Worm (Caenorhabditis elegans) whole organism, L3 larva: ENCODE measurements around the gene plp-2.

Experiments used
- R02D3.7 ChIP-seq: fragments of 150-350 bp; optimal IDR thresholded peaks from 2 replicates; lab custom pipeline; 2014; ENCODE audit warnings: missing biosample characterization, missing genetic modification characterization
- aly-2 ChIP-seq: fragments of 150-350 bp; optimal IDR thresholded peaks from 2 replicates; lab custom pipeline; 2014; ENCODE audit warnings: missing biosample characterization, missing genetic modification characterization
- ama-1 ChIP-seq: fragments of 150-350 bp; optimal IDR thresholded peaks from 2 replicates; lab custom pipeline; 2018
- ceh-28 ChIP-seq: fragments of 150-350 bp; optimal IDR thresholded peaks from 2 replicates; lab custom pipeline; 2014; ENCODE audit warnings: missing biosample characterization, missing genetic modification reagents, missing genetic modification characterization
- ceh-82 ChIP-seq: fragments of 150-350 bp; optimal IDR thresholded peaks from 2 replicates; lab custom pipeline; 2014; ENCODE audit warnings: missing biosample characterization, missing genetic modification characterization
- ceh-9 ChIP-seq: sonication (generic microtip); optimal IDR thresholded peaks from 2 replicates; lab custom pipeline; 2018; ENCODE audit warnings: missing biosample characterization, missing genetic modification characterization
- daf-12 ChIP-seq: fragments of 150-350 bp; optimal IDR thresholded peaks from 2 replicates; lab custom pipeline; 2014; ENCODE audit warnings: missing biosample characterization, missing genetic modification reagents, missing genetic modification characterization
- egl-27 ChIP-seq: sonication (generic microtip); optimal IDR thresholded peaks from 4 replicates; lab custom pipeline; 2017; ENCODE audit warnings: missing biosample characterization, missing genetic modification reagents, missing genetic modification characterization
- egl-5 ChIP-seq: fragments of 150-350 bp; optimal IDR thresholded peaks from 2 replicates; lab custom pipeline; 2017; ENCODE audit warnings: missing biosample characterization, missing genetic modification reagents, missing genetic modification characterization, inconsistent platforms
- elt-2 ChIP-seq: sonication (generic microtip); optimal IDR thresholded peaks from 2 replicates; lab custom pipeline; 2016; ENCODE audit warnings: missing genetic modification reagents, mild to moderate bottlenecking, missing genetic modification characterization, missing compliant biosample characterization
- elt-3 ChIP-seq, 3 experiments: fragments of 150-350 bp in 1 of 3; sonication (generic microtip) in 2 of 3; optimal IDR thresholded peaks; 2 replicates in 2 of 3; 4 replicates in 1 of 3; lab custom pipeline; 2014 to 2017; ENCODE audit warnings: missing biosample characterization in 3 of 3, missing genetic modification characterization in 3 of 3
- eor-1 ChIP-seq, 2 experiments: fragments of 150-350 bp; optimal IDR thresholded peaks; 2 replicates each; lab custom pipeline; 2014 to 2018; ENCODE audit warnings: missing biosample characterization in 2 of 2, missing genetic modification characterization in 2 of 2
- fkh-10 ChIP-seq: sonication (generic microtip); optimal IDR thresholded peaks from 2 replicates; lab custom pipeline; 2017; ENCODE audit warnings: missing biosample characterization, missing genetic modification reagents, missing genetic modification characterization
- hmg-11 ChIP-seq: sonication (generic microtip); optimal IDR thresholded peaks from 2 replicates; lab custom pipeline; 2016; ENCODE audit warnings: missing genetic modification characterization, missing compliant biosample characterization
- lin-39 ChIP-seq: fragments of 150-350 bp; optimal IDR thresholded peaks from 2 replicates; lab custom pipeline; 2018; ENCODE audit warnings: missing biosample characterization, missing genetic modification reagents, missing genetic modification characterization
- lsy-12 ChIP-seq: sonication (generic microtip); optimal IDR thresholded peaks from 2 replicates; lab custom pipeline; 2016; ENCODE audit warnings: mild to moderate bottlenecking, missing genetic modification characterization, missing compliant biosample characterization
- mml-1 ChIP-seq: fragments of 150-350 bp; sonication (generic microtip); optimal IDR thresholded peaks from 3 replicates; lab custom pipeline; 2014; ENCODE audit warnings: missing biosample characterization, missing genetic modification characterization
- nfya-1 ChIP-seq: sonication (generic microtip); optimal IDR thresholded peaks from 2 replicates; lab custom pipeline; 2017; ENCODE audit warnings: missing genetic modification characterization, mild to moderate bottlenecking, missing compliant biosample characterization, antibody characterized with exemption, moderate library complexity; ENCODE audit not compliant: insufficient read depth
- nhr-12 ChIP-seq: fragments of 150-350 bp; optimal IDR thresholded peaks from 2 replicates; lab custom pipeline; 2014; ENCODE audit warnings: missing biosample characterization, missing genetic modification characterization
- nhr-23 ChIP-seq: fragments of 150-350 bp; optimal IDR thresholded peaks from 2 replicates; lab custom pipeline; 2014; ENCODE audit warnings: missing biosample characterization, missing genetic modification reagents, missing genetic modification characterization
- nhr-237 ChIP-seq: fragments of 150-350 bp; optimal IDR thresholded peaks from 2 replicates; lab custom pipeline; 2014; ENCODE audit warnings: missing biosample characterization, missing genetic modification characterization
- nhr-25 ChIP-seq: sonication (generic microtip); optimal IDR thresholded peaks from 2 replicates; lab custom pipeline; 2017; ENCODE audit warnings: missing biosample characterization, missing genetic modification characterization
- nhr-28 ChIP-seq: fragments of 150-350 bp; optimal IDR thresholded peaks from 2 replicates; lab custom pipeline; 2014; ENCODE audit warnings: missing biosample characterization, missing genetic modification characterization
- nhr-43 ChIP-seq: sonication (generic microtip); optimal IDR thresholded peaks from 2 replicates; lab custom pipeline; 2016; ENCODE audit warnings: mild to moderate bottlenecking, missing genetic modification characterization, missing compliant biosample characterization; ENCODE audit not compliant: poor library complexity, severe bottlenecking
- nhr-76 ChIP-seq: fragments of 150-350 bp; sonication (generic microtip); optimal IDR thresholded peaks from 5 replicates; lab custom pipeline; 2014; ENCODE audit warnings: missing biosample characterization, missing genetic modification characterization
- nhr-77 ChIP-seq: fragments of 150-350 bp; optimal IDR thresholded peaks from 2 replicates; lab custom pipeline; 2014; ENCODE audit warnings: missing biosample characterization, missing genetic modification characterization
- pha-4 ChIP-seq: fragments of 150-350 bp; optimal IDR thresholded peaks from 2 replicates; lab custom pipeline; 2014; ENCODE audit warnings: missing biosample characterization, missing genetic modification reagents, missing genetic modification characterization
- pqm-1 ChIP-seq: fragments of 150-350 bp; optimal IDR thresholded peaks from 2 replicates; lab custom pipeline; 2017; ENCODE audit warnings: missing biosample characterization, missing genetic modification characterization, inconsistent platforms
- sea-2 ChIP-seq: fragments of 150-350 bp; sonication (generic microtip); optimal IDR thresholded peaks from 4 replicates; lab custom pipeline; 2014; ENCODE audit warnings: missing biosample characterization, missing genetic modification reagents, missing genetic modification characterization
- snpc-4 ChIP-seq: fragments of 150-350 bp; optimal IDR thresholded peaks from 2 replicates; lab custom pipeline; 2014; ENCODE audit warnings: missing biosample characterization, missing genetic modification characterization
- unc-62 ChIP-seq: fragments of 150-350 bp; sonication (generic microtip); optimal IDR thresholded peaks from 4 replicates; lab custom pipeline; 2014; ENCODE audit warnings: missing biosample characterization, missing genetic modification reagents, missing genetic modification characterization
- zag-1 ChIP-seq: fragments of 150-350 bp; optimal IDR thresholded peaks from 2 replicates; lab custom pipeline; 2014; ENCODE audit warnings: missing biosample characterization, missing genetic modification characterization
- ztf-11 ChIP-seq: fragments of 150-350 bp; optimal IDR thresholded peaks from 2 replicates; lab custom pipeline; 2014; ENCODE audit warnings: missing biosample characterization, missing genetic modification characterization

plp-2 gene

ce11 chrX:14981620-14982019, 984 bp downstream of the plp-2 start:
- peak; percentile 38 for TF ChIP-seq elt-2

DNA sequence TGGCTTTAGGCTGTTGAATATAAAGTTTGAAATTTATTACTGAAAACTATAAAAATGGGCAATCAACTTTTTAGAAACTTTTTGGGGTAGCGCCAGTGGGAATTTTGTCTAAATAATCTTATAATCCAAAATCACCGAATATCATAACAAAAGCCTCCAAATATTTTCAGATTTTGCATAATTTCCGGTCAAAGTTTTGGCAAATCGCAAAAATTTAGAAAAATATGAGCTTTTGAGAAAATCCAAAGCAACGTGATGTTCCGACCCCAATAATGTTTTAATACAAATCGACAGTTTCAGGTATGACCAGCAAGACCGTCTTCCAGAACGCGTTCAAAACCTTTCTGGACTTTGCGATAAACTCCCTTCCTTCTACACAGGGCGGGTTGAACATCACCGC, 3.2 kb downstream of the plp-2 start, which contains the start of gene emre-1:
TSS of gene emre-1 (plus strand) at position 301 of the 400 bp plus-strand sequence.
- TF ChIP-seq ceh-9 (tag; lab: Kevin White, UChicago) (no peak), nhr-43 (tag; lab: Kevin White, UChicago) (no peak), lin-39 (tag; lab: Kevin White, UChicago) (no peak), ceh-82 (no peak), nfya-1 (tag; lab: Kevin White, UChicago) (no peak), eor-1 (tag; optimal IDR thresholded peaks at IDR 0.05; lab: Kevin White, UChicago) (no peak), ceh-28 (no peak), pha-4 (tag; lab: Kevin White, UChicago) (no peak), nhr-28 (tag; lab: Kevin White, UChicago) (no peak), nhr-12 (no peak), zag-1 (no peak), elt-2 (no peak), egl-27 (tag; lab: Kevin White, UChicago) (no peak), snpc-4 (no peak), aly-2 (tag; lab: Kevin White, UChicago) (no peak), egl-5 (no peak), R02D3.7 (tag; lab: Kevin White, UChicago) (no peak), nhr-76 (tag; lab: Kevin White, UChicago) (no peak), nhr-77 (no peak)
- TF ChIP-seq, all 47 proteins: peak for 0

DNA sequence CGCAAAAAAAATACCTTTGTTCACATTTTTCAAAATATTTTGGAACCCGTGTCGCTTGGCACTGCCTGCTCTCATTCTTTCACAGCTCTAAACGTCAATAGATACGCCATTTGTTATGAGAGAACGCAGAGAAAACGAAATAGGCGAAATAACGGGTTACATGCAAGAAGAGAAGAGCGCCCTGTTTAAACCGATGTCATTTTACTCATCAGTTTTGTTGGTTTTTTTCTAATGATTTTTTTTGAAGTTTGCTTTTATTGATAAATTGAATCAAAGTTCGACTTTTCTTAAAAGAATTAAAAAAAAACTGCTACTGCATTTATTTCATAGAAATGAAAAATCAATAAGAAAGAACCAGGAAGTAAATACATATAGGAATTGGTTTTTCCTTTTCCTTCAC, 3.8 kb downstream of the plp-2 start:
- no peak for TF ChIP-seq unc-62 (GFP tag; lab: Kevin White, UChicago)
- TF ChIP-seq elt-3 (tag; optimal IDR thresholded peaks at IDR 0.05; lab: Kevin White, UChicago), result peak in 1 of 3 experiments; percentile 17
- no peak for TF ChIP-seq mml-1 (tag; lab: Kevin White, UChicago)
- peak; percentile 11 for TF ChIP-seq hmg-11 (tag; lab: Kevin White, UChicago)
- TF ChIP-seq nhr-43 (tag; lab: Kevin White, UChicago), result peak; percentile 37
- TF ChIP-seq elt-2, result peak; percentile 2
- TF ChIP-seq ceh-28, result peak; percentile 55
- peak; percentile 4 for TF ChIP-seq nhr-25 (tag; lab: Kevin White, UChicago)
- TF ChIP-seq ama-1, result peak; percentile 90
- TF ChIP-seq nfya-1 (tag; lab: Kevin White, UChicago), result peak; percentile 63
- no peak for TF ChIP-seq daf-12
- TF ChIP-seq pha-4 (tag; lab: Kevin White, UChicago), result peak; percentile 70
- TF ChIP-seq lin-39 (tag; lab: Kevin White, UChicago), result peak; percentile 24

ce11 chrX:14976840-14977534, 5.6 kb downstream of the plp-2 start:
- TF ChIP-seq eor-1 (tag; optimal IDR thresholded peaks at IDR 0.05; lab: Kevin White, UChicago), result no peak
- no peak for TF ChIP-seq R02D3.7 (tag; lab: Kevin White, UChicago)
- TF ChIP-seq nhr-77, result no peak
- TF ChIP-seq fkh-10 (GFP tag; lab: Kevin White, UChicago), result no peak
- TF ChIP-seq nhr-43 (tag; lab: Kevin White, UChicago), result no peak
- TF ChIP-seq lin-39 (tag; lab: Kevin White, UChicago), result no peak
- no peak for TF ChIP-seq nhr-23 (tag; lab: Kevin White, UChicago)
- no peak for TF ChIP-seq ztf-11 (tag; lab: Kevin White, UChicago)
- no peak for TF ChIP-seq mml-1 (tag; lab: Kevin White, UChicago)
- no peak for TF ChIP-seq elt-2
- no peak for TF ChIP-seq pqm-1 (tag; lab: Kevin White, UChicago)
- TF ChIP-seq sea-2 (GFP tag; lab: Kevin White, UChicago), result no peak
- TF ChIP-seq nhr-28 (tag; lab: Kevin White, UChicago), result no peak
- TF ChIP-seq ceh-82, result no peak
- TF ChIP-seq nhr-237 (tag; lab: Kevin White, UChicago), result no peak
- TF ChIP-seq lsy-12, result no peak
- TF ChIP-seq nhr-25 (tag; lab: Kevin White, UChicago), result no peak
- TF ChIP-seq, all 47 proteins: peak for 0
